Fruit fly (Drosophila melanogaster) whole organism, embryonic: ENCODE data around the gene CG11898.

Experiments used
- Antp ChIP-seq: fragments of 200-800 bp; sonication (Bioruptor generic); optimal IDR thresholded peaks from 3 replicates; lab custom pipeline; 2016; ENCODE audit warnings: missing biosample characterization, missing genetic modification characterization
- Blimp-1 ChIP-seq: fragments of 200-800 bp; sonication (Bioruptor generic); optimal IDR thresholded peaks from 3 replicates; lab custom pipeline; 2018; ENCODE audit warnings: missing biosample characterization, missing genetic modification characterization, mild to moderate bottlenecking, moderate library complexity, missing genetic modification reagents
- CG10959 ChIP-seq: fragments of 200-800 bp; sonication (Bioruptor generic); IDR thresholded peaks from 2 replicates; pipeline ENCODE4 v1.3.6; 2022; ENCODE audit warnings: missing biosample characterization, missing genetic modification characterization
- CG10979 ChIP-seq: fragments of 200-800 bp; sonication (Bioruptor generic); optimal IDR thresholded peaks from 2 replicates; lab custom pipeline; 2018; ENCODE audit warnings: missing biosample characterization, mild to moderate bottlenecking, missing genetic modification characterization, moderate library complexity
- CG12391 ChIP-seq: fragments of 200-800 bp; sonication (Bioruptor generic); optimal IDR thresholded peaks from 3 replicates; lab custom pipeline; 2018; ENCODE audit warnings: missing biosample characterization, mild to moderate bottlenecking, missing genetic modification characterization, moderate library complexity
- CG13424 ChIP-seq: fragments of 200-800 bp; sonication (Bioruptor generic); optimal IDR thresholded peaks from 2 replicates; lab custom pipeline; 2019; ENCODE audit warnings: missing biosample characterization, mild to moderate bottlenecking, missing genetic modification characterization, moderate library complexity
- CG15601 ChIP-seq: fragments of 200-800 bp; sonication (Bioruptor generic); optimal IDR thresholded peaks from 3 replicates; lab custom pipeline; 2019; ENCODE audit warnings: missing biosample characterization, mild to moderate bottlenecking, missing genetic modification characterization, moderate library complexity
- CG16779 ChIP-seq: fragments of 200-800 bp; sonication (Bioruptor generic); IDR thresholded peaks from 2 replicates; pipeline ENCODE4 v1.3.6; 2022; ENCODE audit warnings: missing biosample characterization, missing genetic modification characterization
- CG17829 ChIP-seq: fragments of 200-800 bp; optimal IDR thresholded peaks from 2 replicates; lab custom pipeline; 2019; ENCODE audit warnings: missing biosample characterization, mild to moderate bottlenecking, missing genetic modification characterization, moderate library complexity
- CG18599 ChIP-seq: fragments of 200-800 bp; sonication (Bioruptor generic); optimal IDR thresholded peaks from 3 replicates; lab custom pipeline; 2017; ENCODE audit warnings: missing biosample characterization, missing genetic modification characterization, mild to moderate bottlenecking, moderate library complexity, missing genetic modification reagents
- CG2116 ChIP-seq: fragments of 200-800 bp; sonication (Bioruptor generic); optimal IDR thresholded peaks from 3 replicates; lab custom pipeline; 2018; ENCODE audit warnings: missing biosample characterization, mild to moderate bottlenecking, missing genetic modification characterization
- CG2120 ChIP-seq: fragments of 200-800 bp; sonication (Bioruptor generic); optimal IDR thresholded peaks from 3 replicates; lab custom pipeline; 2016; ENCODE audit warnings: missing biosample characterization, missing genetic modification characterization
- CG3163 ChIP-seq: fragments of 200-800 bp; sonication (Bioruptor generic); optimal IDR thresholded peaks from 3 replicates; lab custom pipeline; 2016; ENCODE audit warnings: missing biosample characterization, missing genetic modification characterization
- CG32532 ChIP-seq: fragments of 200-800 bp; sonication (Bioruptor generic); IDR thresholded peaks from 2 replicates; pipeline ENCODE4 v1.3.6; 2022; ENCODE audit warnings: missing biosample characterization, missing genetic modification characterization
- CG34224 ChIP-seq: fragments of 200-800 bp; sonication (Bioruptor generic); IDR thresholded peaks from 3 replicates; pipeline ENCODE4 v1.3.6; 2022; ENCODE audit warnings: missing biosample characterization, missing genetic modification characterization; ENCODE audit not compliant: partially characterized antibody
- CG3995 ChIP-seq: fragments of 200-800 bp; sonication (Bioruptor generic); optimal IDR thresholded peaks from 3 replicates; lab custom pipeline; 2016; ENCODE audit warnings: missing biosample characterization, missing genetic modification characterization
- CG4424 ChIP-seq: fragments of 200-800 bp; sonication (Bioruptor generic); optimal IDR thresholded peaks from 3 replicates; lab custom pipeline; 2016; ENCODE audit warnings: missing biosample characterization, missing genetic modification characterization
- CG4854 ChIP-seq: fragments of 200-800 bp; sonication (Bioruptor generic); optimal IDR thresholded peaks from 2 replicates; lab custom pipeline; 2016; ENCODE audit warnings: missing biosample characterization, missing genetic modification characterization, inconsistent platforms
- CG5180 ChIP-seq: fragments of 200-800 bp; sonication (Bioruptor generic); optimal IDR thresholded peaks from 3 replicates; lab custom pipeline; 2017; ENCODE audit warnings: missing biosample characterization, missing genetic modification characterization, mild to moderate bottlenecking, moderate library complexity, missing genetic modification reagents
- CG7928 ChIP-seq: fragments of 200-800 bp; sonication (Bioruptor generic); optimal IDR thresholded peaks from 2 replicates; lab custom pipeline; 2017; ENCODE audit warnings: missing biosample characterization, mild to moderate bottlenecking, missing genetic modification characterization
- CG9727 ChIP-seq: fragments of 200-800 bp; sonication (Bioruptor generic); optimal IDR thresholded peaks from 3 replicates; lab custom pipeline; 2017; ENCODE audit warnings: missing biosample characterization, mild to moderate bottlenecking, missing genetic modification characterization
- CG9817 ChIP-seq: fragments of 200-800 bp; sonication (Bioruptor generic); optimal IDR thresholded peaks from 2 replicates; lab custom pipeline; 2018; ENCODE audit warnings: missing biosample characterization, mild to moderate bottlenecking, missing genetic modification characterization, moderate library complexity
- Dbx ChIP-seq: fragments of 200-800 bp; sonication (Bioruptor generic); IDR thresholded peaks from 3 replicates; pipeline ENCODE4 v1.3.6; 2022; ENCODE audit warnings: missing biosample characterization, missing genetic modification characterization
- Dll ChIP-seq: fragments of 200-800 bp; sonication (Bioruptor generic); IDR thresholded peaks from 4 replicates; pipeline ENCODE4 v1.3.6; 2022; ENCODE audit warnings: missing biosample characterization, missing genetic modification characterization; ENCODE audit not compliant: partially characterized antibody
- Dp ChIP-seq: fragments of 200-800 bp; sonication (Bioruptor generic); optimal IDR thresholded peaks from 2 replicates; lab custom pipeline; 2018; ENCODE audit warnings: missing biosample characterization, mild to moderate bottlenecking, missing genetic modification characterization, moderate library complexity
- Dref ChIP-seq: fragments of 200-800 bp; sonication (Bioruptor generic); IDR thresholded peaks from 2 replicates; pipeline ENCODE4 v1.3.6; 2022; ENCODE audit warnings: missing biosample characterization, missing genetic modification characterization
- Drgx ChIP-seq: fragments of 200-800 bp; sonication (Bioruptor generic); IDR thresholded peaks from 2 replicates; pipeline ENCODE4 v1.3.6; 2022; ENCODE audit warnings: missing biosample characterization, missing genetic modification characterization
- ERR ChIP-seq: fragments of 200-800 bp; sonication (Bioruptor generic); optimal IDR thresholded peaks from 2 replicates; lab custom pipeline; 2016; ENCODE audit warnings: missing biosample characterization, missing genetic modification characterization
- Gsc ChIP-seq: fragments of 200-800 bp; sonication (Bioruptor generic); IDR thresholded peaks from 2 replicates; pipeline ENCODE4 v1.3.6; 2022; ENCODE audit warnings: missing biosample characterization, missing genetic modification characterization
- Hmr ChIP-seq: fragments of 200-800 bp; sonication (Bioruptor generic); optimal IDR thresholded peaks from 3 replicates; lab custom pipeline; 2017; ENCODE audit warnings: mild to moderate bottlenecking, missing biosample characterization, missing genetic modification reagents, missing genetic modification characterization
- MBD-R2 ChIP-seq: fragments of 200-800 bp; sonication (Bioruptor generic); IDR thresholded peaks from 2 replicates; pipeline ENCODE4 v1.3.6; 2022; ENCODE audit warnings: missing biosample characterization, missing genetic modification characterization
- Rfx ChIP-seq: fragments of 200-800 bp; sonication (Bioruptor generic); IDR thresholded peaks from 2 replicates; pipeline ENCODE4 v1.3.6; 2022; ENCODE audit warnings: missing biosample characterization, missing genetic modification characterization
- Sin3A ChIP-seq: fragments of >200 bp; optimal IDR thresholded peaks from 2 replicates; lab custom pipeline; 2018
- ac ChIP-seq: fragments of 200-800 bp; sonication (Bioruptor generic); optimal IDR thresholded peaks from 3 replicates; lab custom pipeline; 2017; ENCODE audit warnings: missing biosample characterization, mild to moderate bottlenecking, missing genetic modification characterization
- amos ChIP-seq: fragments of 200-800 bp; sonication (Bioruptor generic); IDR thresholded peaks from 2 replicates; pipeline ENCODE4 v1.3.6; 2022; ENCODE audit warnings: missing biosample characterization, missing genetic modification characterization; ENCODE audit not compliant: partially characterized antibody
- ash1 ChIP-seq: fragments of 200-800 bp; sonication (Bioruptor generic); optimal IDR thresholded peaks from 2 replicates; lab custom pipeline; 2018; ENCODE audit warnings: missing biosample characterization, mild to moderate bottlenecking, missing genetic modification characterization
- crp ChIP-seq, 2 experiments: fragments of 200-800 bp; sonication (Bioruptor generic); optimal IDR thresholded peaks; 2 replicates in 1 of 2; 3 replicates in 1 of 2; lab custom pipeline; 2017; ENCODE audit warnings: missing biosample characterization in 2 of 2, missing genetic modification characterization in 2 of 2, mild to moderate bottlenecking in 1 of 2, moderate library complexity in 1 of 2
- cwo ChIP-seq: fragments of 200-800 bp; sonication (Bioruptor generic); optimal IDR thresholded peaks from 3 replicates; lab custom pipeline; 2017; ENCODE audit warnings: missing biosample characterization, missing genetic modification characterization, mild to moderate bottlenecking, moderate library complexity, missing genetic modification reagents
- eve ChIP-seq, 2 experiments: fragments of >200 bp; optimal IDR thresholded peaks; 2 replicates each; lab custom pipeline; 2017; ENCODE audit warnings: missing biosample characterization in 2 of 2, missing genetic modification characterization in 2 of 2
- jumu ChIP-seq: fragments of 200-800 bp; sonication (Bioruptor generic); optimal IDR thresholded peaks from 3 replicates; lab custom pipeline; 2016; ENCODE audit warnings: missing biosample characterization, missing genetic modification characterization
- lmd ChIP-seq: fragments of 200-800 bp; sonication (Bioruptor generic); IDR thresholded peaks from 2 replicates; pipeline ENCODE4 v1.3.6; 2022; ENCODE audit warnings: missing biosample characterization, missing genetic modification characterization
- mam ChIP-seq: fragments of 200-800 bp; sonication (Bioruptor generic); optimal IDR thresholded peaks from 3 replicates; lab custom pipeline; 2016; ENCODE audit warnings: missing biosample characterization, missing genetic modification characterization
- pnt ChIP-seq: fragments of 200-800 bp; sonication (Bioruptor generic); optimal IDR thresholded peaks from 3 replicates; lab custom pipeline; 2016; ENCODE audit warnings: missing biosample characterization, missing genetic modification characterization
- pzg ChIP-seq: fragments of 200-800 bp; sonication (Bioruptor generic); optimal IDR thresholded peaks from 3 replicates; lab custom pipeline; 2018; ENCODE audit warnings: missing biosample characterization, mild to moderate bottlenecking, missing genetic modification characterization, moderate library complexity
- sc ChIP-seq, 3 experiments: fragments of >200 bp in 2 of 3; fragments of 200-800 bp in 1 of 3; sonication (Bioruptor generic) in 1 of 3; optimal IDR thresholded peaks; 2 replicates in 2 of 3; 3 replicates in 1 of 3; lab custom pipeline; 2017; ENCODE audit warnings: mild to moderate bottlenecking in 1 of 3, missing biosample characterization in 1 of 3, missing genetic modification characterization in 1 of 3, missing genetic modification reagents in 1 of 3
- shn ChIP-seq: fragments of 200-800 bp; sonication (Bioruptor generic); optimal IDR thresholded peaks from 3 replicates; lab custom pipeline; 2016; ENCODE audit warnings: missing biosample characterization, missing genetic modification characterization
- slbo ChIP-seq: fragments of 200-800 bp; sonication (Bioruptor generic); IDR thresholded peaks from 2 replicates; pipeline ENCODE4 v1.3.6; 2022; ENCODE audit warnings: missing biosample characterization, missing genetic modification characterization
- tna ChIP-seq: fragments of 200-800 bp; sonication (Bioruptor generic); IDR thresholded peaks from 2 replicates; pipeline ENCODE4 v1.3.6; 2022; ENCODE audit warnings: missing biosample characterization, missing genetic modification characterization; ENCODE audit not compliant: partially characterized antibody
- wek ChIP-seq: fragments of 200-800 bp; sonication (Bioruptor generic); optimal IDR thresholded peaks from 3 replicates; lab custom pipeline; 2018; ENCODE audit warnings: missing biosample characterization, mild to moderate bottlenecking, missing genetic modification characterization, moderate library complexity

Gene CG11898

dm6 chr3R:29199807-29200693 lies 34.6 kb downstream of the CG11898 start, which contains the start of gene CG11899 (continued):
- TF ChIP-seq ERR (GFP tag; lab: Kevin White, UChicago) (no peak), sc (optimal IDR thresholded peaks at IDR 0.05; lab: Kevin White, UChicago) (no peak), sc (GFP tag; optimal IDR thresholded peaks at IDR 0.05; lab: Kevin White, UChicago) (no peak), CG4854 (GFP tag; lab: Kevin White, UChicago) (no peak), Dbx (GFP tag; lab: Robert Waterston, UW) (peak; percentile 45; the same call in 1 of the 3 replicates), slbo (GFP tag; lab: Robert Waterston, UW) (0 out of 2 replicates have a peak, but pooled peaks have one; percentile 32), ash1 (no peak), Rfx (peak; percentile 35; the same call in 1 of the 2 replicates), mam (peak; percentile 7), shn (GFP tag; lab: Kevin White, UChicago) (no peak), CG15601 (tag; lab: Kevin White, UChicago) (no peak), cwo (GFP tag; lab: Kevin White, UChicago) (peak; percentile 89), CG17829 (no peak), tna (GFP tag; lab: Robert Waterston, UW) (no peak), lmd (peak; percentile 23; the same call in 1 of the 2 replicates), Antp (GFP tag; lab: Kevin White, UChicago) (no peak), MBD-R2 (GFP tag; lab: Robert Waterston, UW) (no peak), CG3163 (no peak), jumu (no peak), Drgx (GFP tag; lab: Robert Waterston, UW) (peak; percentile 75), CG18599 (GFP tag; lab: Kevin White, UChicago) (peak; percentile 12), CG9817 (tag; lab: Kevin White, UChicago) (no peak), CG3995 (no peak), amos (GFP tag; lab: Robert Waterston, UW) (0 out of 2 replicates have a peak, but pooled peaks have one; percentile 17), crp (GFP tag; optimal IDR thresholded peaks at IDR 0.05; lab: Kevin White, UChicago) (no peak), eve (GFP tag; optimal IDR thresholded peaks at IDR 0.05; lab: Kevin White, UChicago) (no peak), CG16779 (no peak), wek (GFP tag; lab: Kevin White, UChicago) (no peak), CG5180 (GFP tag; lab: Kevin White, UChicago) (no peak), Gsc (GFP tag; lab: Robert Waterston, UW) (no peak), Blimp-1 (GFP tag; lab: Kevin White, UChicago) (no peak), ac (GFP tag; lab: Kevin White, UChicago) (no peak), Sin3A (lab: Kevin White, UChicago) (no peak), CG10979 (no peak), CG32532 (GFP tag; lab: Robert Waterston, UW) (peak; percentile 60), Dll (no peak), CG10959 (no peak), CG12391 (tag; lab: Kevin White, UChicago) (no peak), CG2120 (GFP tag; lab: Kevin White, UChicago) (peak; percentile 15)

- peak; percentile 88 for TF ChIP-seq Dp (GFP tag; lab: Kevin White, UChicago)
- peak; percentile 88 for TF ChIP-seq CG7928
- peak; percentile 69 for TF ChIP-seq Dref
- TF ChIP-seq Hmr (GFP tag; lab: Kevin White, UChicago), result no peak
- no peak for TF ChIP-seq CG4424
- peak; percentile 46; the same call in 1 of the 4 replicates for TF ChIP-seq Dll
- TF ChIP-seq pnt (GFP tag; lab: Kevin White, UChicago), result no peak
- no peak for TF ChIP-seq CG18599 (GFP tag; lab: Kevin White, UChicago)
- peak; percentile 38 for TF ChIP-seq pzg (GFP tag; lab: Kevin White, UChicago)
- TF ChIP-seq CG13424 (tag; lab: Kevin White, UChicago), result no peak
- peak; percentile 16 for TF ChIP-seq CG2116 (GFP tag; lab: Kevin White, UChicago)
- 0 out of 3 replicates have a peak, but pooled peaks have one; percentile 24 for TF ChIP-seq CG34224 (GFP tag; lab: Robert Waterston, UW)
- TF ChIP-seq crp (GFP tag; optimal IDR thresholded peaks at IDR 0.05; lab: Kevin White, UChicago), result peak in 1 of 2 experiments; percentile 86
- no peak for TF ChIP-seq CG9727 (GFP tag; lab: Kevin White, UChicago)
These were observed 37.0 kb downstream of the CG11898 start, which contains the start of gene Mesh1 for dm6 chr3R:29202418-29202817. TSS of gene Mesh1 (minus strand) at chr3R:29202525.
